Worm (Caenorhabditis elegans): ENCODE data around the gene srbc-70.

DNA sequence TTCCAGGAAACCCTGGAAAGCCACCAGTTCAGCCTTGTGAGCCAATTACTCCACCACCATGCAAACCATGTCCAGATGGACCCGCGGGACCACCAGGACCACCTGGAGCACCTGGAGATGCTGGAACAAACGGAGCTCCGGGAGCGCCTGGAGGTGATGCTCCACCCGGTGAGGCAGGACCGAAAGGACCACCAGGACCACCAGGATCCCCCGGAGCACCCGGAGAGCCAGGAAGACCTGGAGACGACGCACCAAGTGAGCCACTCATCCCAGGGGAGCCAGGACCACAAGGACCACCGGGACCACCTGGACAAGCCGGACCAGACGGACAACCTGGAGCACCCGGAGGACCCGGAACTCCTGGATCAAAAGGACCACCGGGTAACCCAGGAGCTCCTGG is 36.8 kb upstream of the srbc-70 start:
- TF ChIP-seq W03F9.2 (tag; optimal IDR thresholded peaks at IDR 0.05) (no peak), him-1 (tag; optimal IDR thresholded peaks at IDR 0.05) (no peak), dao-5 (tag; optimal IDR thresholded peaks at IDR 0.05) (no peak)
